Worm (Caenorhabditis elegans): ENCODE data around the gene suox-1.
A peak's percentile ranks its signal among the peaks of the same experiment; 100 is the strongest.

suox-1 gene

ce11 chrX:15545485-15545884 lies 48.1 kb downstream of the suox-1 start:
- TF ChIP-seq F37B4.10 (GFP tag; IDR thresholded peaks at IDR 0.05) (no peak), K11D2.4 (GFP tag; IDR thresholded peaks at IDR 0.05) (0 out of 2 replicates have a peak, but pooled peaks have one; percentile 20)

- TF ChIP-seq nhr-80 (tag; optimal IDR thresholded peaks at IDR 0.05): peak; percentile 17
- TF ChIP-seq gei-17 (GFP tag; optimal IDR thresholded peaks at IDR 0.05): no peak
Measured at ce11 chrX:15546943-15547342, 49.6 kb downstream of the suox-1 start.

DNA sequence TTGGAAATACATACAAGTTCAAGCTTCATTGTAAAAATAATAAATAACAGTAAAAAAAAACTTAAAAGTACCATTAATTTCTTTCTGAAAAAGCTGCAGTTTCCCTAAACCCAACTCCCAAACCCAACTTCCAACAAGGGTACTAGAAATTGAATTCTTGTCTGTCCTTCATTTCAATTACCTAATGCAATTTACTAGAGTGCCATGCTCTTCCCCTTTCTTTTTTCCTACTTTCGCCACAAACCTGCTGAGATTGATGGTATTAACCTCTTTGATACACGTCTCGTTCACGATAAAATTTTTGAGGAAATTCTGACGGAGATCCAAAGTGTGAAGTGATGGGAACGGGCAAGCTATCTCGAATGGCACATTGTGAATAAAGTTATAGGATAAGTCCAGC lies 50.5 kb downstream of the suox-1 start:
- TF ChIP-seq lir-1 (GFP tag; conservative IDR thresholded peaks at IDR 0.05) (no peak), snpc-1.3 (tag; optimal IDR thresholded peaks at IDR 0.05; ENCODE audit: insufficient read depth) (no peak), akir-1 (GFP tag; optimal IDR thresholded peaks at IDR 0.05) (no peak), F22D6.2 (tag; optimal IDR thresholded peaks at IDR 0.05) (no peak), ztf-22 (GFP tag; optimal IDR thresholded peaks at IDR 0.05) (no peak), ceh-91 (GFP tag; IDR thresholded peaks at IDR 0.05) (no peak), somi-1 (GFP tag; optimal IDR thresholded peaks at IDR 0.05) (no peak), die-1 (tag; optimal IDR thresholded peaks at IDR 0.05) (no peak), F33H1.4 (GFP tag; IDR thresholded peaks at IDR 0.05) (no peak), Y53G8AR.9 (GFP tag; conservative IDR thresholded peaks at IDR 0.05) (no peak), lin-40 (tag; optimal IDR thresholded peaks at IDR 0.05) (no peak), nhr-90 (tag; optimal IDR thresholded peaks at IDR 0.05) (no peak)
